Fruit fly (Drosophila melanogaster) whole organism, embryonic: ENCODE results near the gene pim.

Experiments used
- Abd-B ChIP-seq: fragments of 200-800 bp; sonication (Bioruptor generic); optimal IDR thresholded peaks from 2 replicates; lab custom pipeline; 2018; ENCODE audit warnings: missing biosample characterization, mild to moderate bottlenecking, missing genetic modification characterization, moderate library complexity
- Ada2b ChIP-seq: fragments of 200-800 bp; sonication (Bioruptor generic); IDR thresholded peaks from 2 replicates; pipeline ENCODE4 v1.3.6; 2022; ENCODE audit warnings: missing biosample characterization, missing genetic modification characterization
- CG10147 ChIP-seq: fragments of 200-800 bp; sonication (Bioruptor generic); optimal IDR thresholded peaks from 2 replicates; lab custom pipeline; 2019; ENCODE audit warnings: missing biosample characterization, mild to moderate bottlenecking, missing genetic modification characterization, moderate library complexity
- CG1233 ChIP-seq: fragments of 200-800 bp; sonication (Bioruptor generic); optimal IDR thresholded peaks from 4 replicates; lab custom pipeline; 2018; ENCODE audit warnings: missing biosample characterization, mild to moderate bottlenecking, missing genetic modification characterization
- CG12744 ChIP-seq: fragments of 200-800 bp; sonication (Bioruptor generic); optimal IDR thresholded peaks from 2 replicates; lab custom pipeline; 2016; ENCODE audit warnings: missing biosample characterization, missing genetic modification characterization
- CG12942 ChIP-seq: fragments of 200-800 bp; sonication (Bioruptor generic); optimal IDR thresholded peaks from 3 replicates; lab custom pipeline; 2016; ENCODE audit warnings: missing biosample characterization, missing genetic modification characterization
- CG1529 ChIP-seq: fragments of 200-800 bp; sonication (Bioruptor generic); optimal IDR thresholded peaks from 3 replicates; lab custom pipeline; 2018; ENCODE audit warnings: missing biosample characterization, missing genetic modification characterization
- CG1832 ChIP-seq: fragments of 200-800 bp; sonication (Bioruptor generic); optimal IDR thresholded peaks from 2 replicates; lab custom pipeline; 2017; ENCODE audit warnings: missing biosample characterization, mild to moderate bottlenecking, missing genetic modification characterization, inconsistent platforms
- CG2120 ChIP-seq: fragments of 200-800 bp; sonication (Bioruptor generic); optimal IDR thresholded peaks from 3 replicates; lab custom pipeline; 2016; ENCODE audit warnings: missing biosample characterization, missing genetic modification characterization
- CG2199 ChIP-seq: fragments of 200-800 bp; sonication (Bioruptor generic); IDR thresholded peaks from 3 replicates; pipeline ENCODE4 v1.3.6; 2022; ENCODE audit warnings: missing biosample characterization, missing genetic modification characterization
- CG3838 ChIP-seq: fragments of 200-800 bp; sonication (Bioruptor generic); optimal IDR thresholded peaks from 3 replicates; lab custom pipeline; 2016; ENCODE audit warnings: missing biosample characterization, missing genetic modification characterization
- CG4424 ChIP-seq: fragments of 200-800 bp; sonication (Bioruptor generic); optimal IDR thresholded peaks from 3 replicates; lab custom pipeline; 2016; ENCODE audit warnings: missing biosample characterization, missing genetic modification characterization
- CG6254 ChIP-seq: fragments of 200-800 bp; sonication (Bioruptor generic); optimal IDR thresholded peaks from 3 replicates; lab custom pipeline; 2017; ENCODE audit warnings: mild to moderate bottlenecking, missing biosample characterization, missing genetic modification reagents, missing genetic modification characterization
- CG6683 ChIP-seq: fragments of 200-800 bp; sonication (Bioruptor generic); optimal IDR thresholded peaks from 2 replicates; lab custom pipeline; 2017; ENCODE audit warnings: missing biosample characterization, mild to moderate bottlenecking, missing genetic modification characterization, missing genetic modification reagents
- CG6765 ChIP-seq: fragments of 200-800 bp; sonication (Bioruptor generic); optimal IDR thresholded peaks from 3 replicates; lab custom pipeline; 2017; ENCODE audit warnings: missing biosample characterization, mild to moderate bottlenecking, missing genetic modification characterization
- CG7271 ChIP-seq: fragments of 200-800 bp; sonication (Bioruptor generic); optimal IDR thresholded peaks from 2 replicates; lab custom pipeline; 2018; ENCODE audit warnings: missing biosample characterization, mild to moderate bottlenecking, missing genetic modification characterization, moderate library complexity
- CG7963 ChIP-seq: fragments of 200-800 bp; sonication (Bioruptor generic); IDR thresholded peaks from 3 replicates; pipeline ENCODE4 v1.3.6; 2022; ENCODE audit warnings: missing biosample characterization, missing genetic modification characterization; ENCODE audit not compliant: partially characterized antibody
- CG8281 ChIP-seq: fragments of 200-800 bp; sonication (Bioruptor generic); optimal IDR thresholded peaks from 2 replicates; lab custom pipeline; 2018; ENCODE audit warnings: missing biosample characterization, mild to moderate bottlenecking, missing genetic modification characterization, moderate library complexity
- CG9215 ChIP-seq: fragments of 200-800 bp; sonication (Bioruptor generic); IDR thresholded peaks from 2 replicates; pipeline ENCODE4 v1.3.6; 2022; ENCODE audit warnings: missing biosample characterization, missing genetic modification characterization
- Dbx ChIP-seq: fragments of 200-800 bp; sonication (Bioruptor generic); IDR thresholded peaks from 3 replicates; pipeline ENCODE4 v1.3.6; 2022; ENCODE audit warnings: missing biosample characterization, missing genetic modification characterization
- Dek ChIP-seq: fragments of 200-800 bp; sonication (Bioruptor generic); optimal IDR thresholded peaks from 3 replicates; lab custom pipeline; 2019; ENCODE audit warnings: missing biosample characterization, mild to moderate bottlenecking, missing genetic modification characterization, moderate library complexity
- Drgx ChIP-seq: fragments of 200-800 bp; sonication (Bioruptor generic); IDR thresholded peaks from 2 replicates; pipeline ENCODE4 v1.3.6; 2022; ENCODE audit warnings: missing biosample characterization, missing genetic modification characterization
- E2f2 ChIP-seq: fragments of 200-800 bp; sonication (Bioruptor generic); IDR thresholded peaks from 2 replicates; pipeline ENCODE4 v1.3.6; 2022; ENCODE audit warnings: missing biosample characterization, missing genetic modification characterization
- Ets97D ChIP-seq: fragments of 200-800 bp; sonication (Bioruptor generic); optimal IDR thresholded peaks from 3 replicates; lab custom pipeline; 2016; ENCODE audit warnings: missing biosample characterization, missing genetic modification characterization
- HLH54F ChIP-seq: fragments of 200-800 bp; sonication (Bioruptor generic); optimal IDR thresholded peaks from 3 replicates; lab custom pipeline; 2016; ENCODE audit warnings: missing biosample characterization, missing genetic modification characterization
- Jarid2 ChIP-seq: fragments of 200-800 bp; sonication (Bioruptor generic); optimal IDR thresholded peaks from 3 replicates; lab custom pipeline; 2017; ENCODE audit warnings: mild to moderate bottlenecking, missing biosample characterization, missing genetic modification reagents, missing genetic modification characterization
- Meics ChIP-seq: fragments of 200-800 bp; sonication (Bioruptor generic); optimal IDR thresholded peaks from 2 replicates; lab custom pipeline; 2017; ENCODE audit warnings: missing biosample characterization, mild to moderate bottlenecking, missing genetic modification characterization
- Nf-YC ChIP-seq: fragments of 200-800 bp; optimal IDR thresholded peaks from 3 replicates; lab custom pipeline; 2019; ENCODE audit warnings: missing biosample characterization, mild to moderate bottlenecking, missing genetic modification characterization, moderate library complexity
- Ptx1 ChIP-seq: fragments of 200-800 bp; sonication (Bioruptor generic); IDR thresholded peaks from 2 replicates; pipeline ENCODE4 v1.3.6; 2022; ENCODE audit warnings: missing biosample characterization, missing genetic modification characterization
- Ssrp ChIP-seq: fragments of 200-800 bp; sonication (Bioruptor generic); optimal IDR thresholded peaks from 2 replicates; lab custom pipeline; 2018; ENCODE audit warnings: missing biosample characterization, mild to moderate bottlenecking, missing genetic modification characterization, moderate library complexity
- Tbp ChIP-seq: fragments of >200 bp; optimal IDR thresholded peaks from 2 replicates; lab custom pipeline; 2018; ENCODE audit warnings: missing biosample characterization, missing genetic modification characterization
- amos ChIP-seq: fragments of 200-800 bp; sonication (Bioruptor generic); IDR thresholded peaks from 2 replicates; pipeline ENCODE4 v1.3.6; 2022; ENCODE audit warnings: missing biosample characterization, missing genetic modification characterization; ENCODE audit not compliant: partially characterized antibody
- crp ChIP-seq, 2 experiments: fragments of 200-800 bp; sonication (Bioruptor generic); optimal IDR thresholded peaks; 2 replicates in 1 of 2; 3 replicates in 1 of 2; lab custom pipeline; 2017; ENCODE audit warnings: missing biosample characterization in 2 of 2, missing genetic modification characterization in 2 of 2, mild to moderate bottlenecking in 1 of 2, moderate library complexity in 1 of 2
- dm ChIP-seq: fragments of 200-800 bp; sonication (Bioruptor generic); optimal IDR thresholded peaks from 3 replicates; lab custom pipeline; 2016; ENCODE audit warnings: missing biosample characterization, missing genetic modification characterization
- dmrt11E ChIP-seq: fragments of 200-800 bp; sonication (Bioruptor generic); optimal IDR thresholded peaks from 3 replicates; lab custom pipeline; 2018; ENCODE audit warnings: missing biosample characterization, mild to moderate bottlenecking, missing genetic modification characterization, moderate library complexity
- esg ChIP-seq: fragments of 200-800 bp; sonication (Bioruptor generic); conservative IDR thresholded peaks from 2 replicates; pipeline ENCODE4 v1.3.6; 2022; ENCODE audit warnings: missing biosample characterization, missing genetic modification characterization
- hbn ChIP-seq: fragments of 200-800 bp; sonication (Bioruptor generic); IDR thresholded peaks from 2 replicates; pipeline ENCODE4 v1.3.6; 2022; ENCODE audit warnings: missing biosample characterization, missing genetic modification characterization; ENCODE audit not compliant: partially characterized antibody
- hkb ChIP-seq, 2 experiments: fragments of 200-800 bp in 1 of 2; fragments of >200 bp in 1 of 2; sonication (Bioruptor generic) in 1 of 2; IDR thresholded peaks in 1 of 2; optimal IDR thresholded peaks in 1 of 2; 2 replicates each; pipeline versions ENCODE4 v1.3.6 to Lab custom; 2017 to 2022; ENCODE audit warnings: missing biosample characterization in 1 of 2, missing genetic modification characterization in 1 of 2
- klu ChIP-seq: fragments of 200-800 bp; sonication (Bioruptor generic); IDR thresholded peaks from 2 replicates; pipeline ENCODE4 v1.3.6; 2022; ENCODE audit warnings: missing biosample characterization, missing genetic modification characterization
- mld ChIP-seq: fragments of 200-800 bp; sonication (Bioruptor generic); IDR thresholded peaks from 3 replicates; pipeline ENCODE4 v1.3.6; 2022; ENCODE audit warnings: missing biosample characterization, missing genetic modification characterization; ENCODE audit not compliant: partially characterized antibody
- odd ChIP-seq: fragments of 200-800 bp; sonication (Bioruptor generic); optimal IDR thresholded peaks from 2 replicates; lab custom pipeline; 2017; ENCODE audit warnings: missing biosample characterization, mild to moderate bottlenecking, missing genetic modification characterization
- otp ChIP-seq: fragments of 200-800 bp; sonication (Bioruptor generic); IDR thresholded peaks from 3 replicates; pipeline ENCODE4, ENCODE4 v1.3.6; 2022; ENCODE audit warnings: missing biosample characterization, missing genetic modification characterization
- pb ChIP-seq: fragments of 200-800 bp; sonication (Bioruptor generic); optimal IDR thresholded peaks from 3 replicates; lab custom pipeline; 2016; ENCODE audit warnings: missing biosample characterization, missing genetic modification characterization
- pho ChIP-seq: fragments of 200-800 bp; sonication (Bioruptor generic); optimal IDR thresholded peaks from 2 replicates; lab custom pipeline; 2016; ENCODE audit warnings: missing biosample characterization, missing genetic modification characterization
- psq ChIP-seq: fragments of 200-800 bp; sonication (Bioruptor generic); optimal IDR thresholded peaks from 2 replicates; lab custom pipeline; 2017; ENCODE audit warnings: missing biosample characterization, missing genetic modification characterization
- ro ChIP-seq: fragments of 200-800 bp; sonication (Bioruptor generic); IDR thresholded peaks from 2 replicates; pipeline ENCODE4 v1.3.6; 2022; ENCODE audit warnings: missing biosample characterization, missing genetic modification characterization
- sob ChIP-seq: fragments of 200-800 bp; sonication (Bioruptor generic); IDR thresholded peaks from 2 replicates; pipeline ENCODE4 v1.3.6; 2022; ENCODE audit warnings: missing biosample characterization, missing genetic modification characterization
- tap ChIP-seq: fragments of 200-800 bp; optimal IDR thresholded peaks from 3 replicates; lab custom pipeline; 2019; ENCODE audit warnings: missing biosample characterization, mild to moderate bottlenecking, missing genetic modification characterization, moderate library complexity
- z ChIP-seq: fragments of 200-800 bp; sonication (Bioruptor generic); IDR thresholded peaks from 3 replicates; pipeline ENCODE4 v1.3.6; 2022; ENCODE audit warnings: missing biosample characterization, missing genetic modification characterization

pim gene

DNA sequence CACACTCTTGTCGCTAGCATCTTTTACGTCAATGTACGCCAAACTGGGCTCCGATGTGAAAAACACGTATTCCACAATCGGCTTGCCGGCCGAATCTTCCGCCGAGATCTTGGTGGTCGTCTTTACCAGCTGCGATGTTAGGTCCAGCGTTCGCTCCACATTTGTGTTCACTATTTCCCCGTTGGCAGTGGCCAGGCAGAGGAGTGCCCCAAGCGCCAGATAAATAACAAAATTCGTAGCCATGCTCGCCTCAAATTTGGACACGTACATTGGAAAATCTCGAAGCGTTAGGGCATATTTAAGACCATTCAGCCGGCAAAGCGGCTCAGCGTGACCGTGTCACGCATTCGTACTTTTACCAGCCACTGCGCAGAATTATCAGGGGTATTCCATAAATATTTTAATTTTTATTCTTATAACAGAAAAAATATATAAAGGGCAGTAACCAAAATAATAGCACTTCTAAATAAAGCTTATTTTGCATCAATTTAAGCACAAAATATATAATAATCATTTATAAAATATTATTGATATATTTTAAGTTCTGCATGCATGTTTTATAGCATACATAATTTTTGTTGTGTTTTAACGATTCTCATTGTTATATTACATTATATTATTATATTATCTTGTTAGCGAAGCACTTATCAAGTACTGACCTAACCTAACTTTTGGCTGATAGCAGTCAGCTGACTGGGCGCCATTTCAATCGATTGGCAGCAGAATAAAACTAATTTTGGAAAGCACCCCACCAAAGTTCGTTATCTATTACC, 12.9 kb downstream of the pim start, which contains the start of the genes CG33303 and dpr19 (continued):
- TF ChIP-seq E2f2 (GFP tag; lab: Robert Waterston, UW) (peak; percentile 42), Ada2b (GFP tag; lab: Robert Waterston, UW) (peak; percentile 42), Ptx1 (GFP tag; lab: Robert Waterston, UW) (peak; percentile 65), otp (GFP tag; lab: Robert Waterston, UW) (no peak), CG7963 (no peak), CG2120 (GFP tag; lab: Kevin White, UChicago) (peak; percentile 27), CG3838 (GFP tag; lab: Kevin White, UChicago) (no peak), dm (GFP tag; lab: Kevin White, UChicago) (no peak), esg (GFP tag; lab: Robert Waterston, UW) (peak; percentile 58), hkb (optimal IDR thresholded peaks at IDR 0.05; lab: Kevin White, UChicago) (no peak), hkb (GFP tag; IDR thresholded peaks at IDR 0.05; lab: Robert Waterston, UW) (peak; percentile 78), sob (peak; percentile 29; the same call in 1 of the 2 replicates), Dbx (GFP tag; lab: Robert Waterston, UW) (peak; percentile 65; the same call in 2 of the 3 replicates), dmrt11E (tag; lab: Kevin White, UChicago) (peak; percentile 79), Tbp (GFP tag; lab: Kevin White, UChicago) (no peak), odd (GFP tag; lab: Kevin White, UChicago) (peak; percentile 53), CG6683 (peak; percentile 68), ro (GFP tag; lab: Robert Waterston, UW) (no peak), Jarid2 (GFP tag; lab: Kevin White, UChicago) (no peak), CG9215 (GFP tag; lab: Robert Waterston, UW) (no peak), pho (GFP tag; lab: Kevin White, UChicago) (no peak), pb (no peak), Nf-YC (peak; percentile 79), crp (GFP tag; optimal IDR thresholded peaks at IDR 0.05; lab: Kevin White, UChicago) (peak in 1 of 2 experiments; percentile 79), z (GFP tag; lab: Robert Waterston, UW) (no peak), tap (tag; lab: Kevin White, UChicago) (peak; percentile 76), klu (GFP tag; lab: Robert Waterston, UW) (no peak), CG6765 (GFP tag; lab: Kevin White, UChicago) (peak; percentile 50), CG1233 (peak; percentile 67), CG7271 (tag; lab: Kevin White, UChicago) (peak; percentile 73), CG10147 (GFP tag; lab: Kevin White, UChicago) (peak; percentile 72), CG12744 (no peak), CG8281 (peak; percentile 4), Dek (tag; lab: Kevin White, UChicago) (peak; percentile 83), Ssrp (tag; lab: Kevin White, UChicago) (peak; percentile 77), Drgx (GFP tag; lab: Robert Waterston, UW) (peak; percentile 41; the same call in 1 of the 2 replicates), Abd-B (GFP tag; lab: Kevin White, UChicago) (no peak), CG6254 (GFP tag; lab: Kevin White, UChicago) (peak; percentile 38), Ets97D (GFP tag; lab: Kevin White, UChicago) (no peak), CG12942 (GFP tag; lab: Kevin White, UChicago) (peak; percentile 38), psq (GFP tag; lab: Kevin White, UChicago) (peak; percentile 10), CG1529 (peak; percentile 33), hbn (GFP tag; lab: Robert Waterston, UW) (no peak), CG2199 (GFP tag; lab: Robert Waterston, UW) (no peak), CG4424 (GFP tag; lab: Kevin White, UChicago) (peak; percentile 71), Meics (peak; percentile 80), amos (GFP tag; lab: Robert Waterston, UW) (no peak; the same call in 1 of the 2 replicates), mld (GFP tag; lab: Robert Waterston, UW) (no peak), CG1832 (no peak), HLH54F (GFP tag; lab: Kevin White, UChicago) (no peak)
